Fruit fly (Drosophila melanogaster) whole organism, prepupa: ENCODE results near the gene sw.
"Not testable (repeated sequence)": the region's sequence is repeated elsewhere in the genome, so short reads cannot be mapped to it uniquely, and the experiment has no call there.

ENCODE experiments used
- Blimp-1 ChIP-seq: fragments of 200-800 bp; sonication (Bioruptor generic); optimal IDR thresholded peaks from 3 replicates; lab custom pipeline; 2017; ENCODE audit warnings: missing biosample characterization, missing genetic modification characterization, mild to moderate bottlenecking, moderate library complexity, missing genetic modification reagents
- CG10669 ChIP-seq: fragments of 200-800 bp; sonication (Bioruptor generic); optimal IDR thresholded peaks from 3 replicates; lab custom pipeline; 2018; ENCODE audit warnings: missing biosample characterization, mild to moderate bottlenecking, missing genetic modification characterization, moderate library complexity
- CG11294 ChIP-seq: fragments of 200-800 bp; sonication (Bioruptor generic); IDR thresholded peaks from 2 replicates; pipeline ENCODE4 v1.3.6; 2022; ENCODE audit warnings: missing biosample characterization, missing genetic modification characterization
- CG11762 ChIP-seq: fragments of 200-800 bp; sonication (Bioruptor generic); optimal IDR thresholded peaks from 3 replicates; lab custom pipeline; 2016; ENCODE audit warnings: missing biosample characterization, missing genetic modification characterization; ENCODE audit not compliant: insufficient read depth
- CG11902 ChIP-seq: fragments of 200-800 bp; sonication (Bioruptor generic); optimal IDR thresholded peaks from 3 replicates; lab custom pipeline; 2016; ENCODE audit warnings: missing biosample characterization, missing genetic modification characterization
- CG3032 ChIP-seq: fragments of 200-800 bp; optimal IDR thresholded peaks from 2 replicates; lab custom pipeline; 2019; ENCODE audit warnings: missing biosample characterization, mild to moderate bottlenecking, missing genetic modification characterization, moderate library complexity
- CG31627 ChIP-seq: fragments of 200-800 bp; sonication (Bioruptor generic); optimal IDR thresholded peaks from 3 replicates; lab custom pipeline; 2016; ENCODE audit warnings: missing biosample characterization, missing genetic modification characterization
- CG32006 ChIP-seq: fragments of 200-800 bp; sonication (Bioruptor generic); optimal IDR thresholded peaks from 3 replicates; lab custom pipeline; 2017; ENCODE audit warnings: missing biosample characterization, mild to moderate bottlenecking, missing genetic modification characterization
- CG3919 ChIP-seq: fragments of 200-800 bp; sonication (Bioruptor generic); optimal IDR thresholded peaks from 3 replicates; lab custom pipeline; 2016; ENCODE audit warnings: missing biosample characterization, missing genetic modification characterization
- CG4318 ChIP-seq: fragments of 200-800 bp; sonication (Bioruptor generic); optimal IDR thresholded peaks from 3 replicates; lab custom pipeline; 2017; ENCODE audit warnings: missing biosample characterization, mild to moderate bottlenecking, missing genetic modification characterization
- CG6163 ChIP-seq: fragments of 200-800 bp; sonication (Bioruptor generic); IDR thresholded peaks from 3 replicates; pipeline ENCODE4 v1.3.6; 2022; ENCODE audit warnings: missing biosample characterization, missing genetic modification characterization
- CG6276 ChIP-seq: fragments of 200-800 bp; sonication (Bioruptor generic); optimal IDR thresholded peaks from 2 replicates; lab custom pipeline; 2017; ENCODE audit warnings: missing biosample characterization, mild to moderate bottlenecking, missing genetic modification characterization
- CG6808 ChIP-seq: fragments of 200-800 bp; sonication (Bioruptor generic); optimal IDR thresholded peaks from 3 replicates; lab custom pipeline; 2017; ENCODE audit warnings: missing biosample characterization, missing genetic modification characterization, mild to moderate bottlenecking, moderate library complexity, missing genetic modification reagents
- CG6854 ChIP-seq: fragments of 200-800 bp; sonication (Bioruptor generic); optimal IDR thresholded peaks from 2 replicates; lab custom pipeline; 2017; ENCODE audit warnings: missing biosample characterization, mild to moderate bottlenecking, missing genetic modification characterization
- CG8119 ChIP-seq: fragments of 200-800 bp; sonication (Bioruptor generic); IDR thresholded peaks from 3 replicates; pipeline ENCODE4 v1.3.6; 2022; ENCODE audit warnings: missing biosample characterization, missing genetic modification characterization
- CG8632 ChIP-seq: fragments of 200-800 bp; sonication (Bioruptor generic); optimal IDR thresholded peaks from 3 replicates; lab custom pipeline; 2016; ENCODE audit warnings: missing biosample characterization, missing genetic modification characterization
- CG9139 ChIP-seq: fragments of 200-800 bp; sonication (Bioruptor generic); optimal IDR thresholded peaks from 3 replicates; lab custom pipeline; 2017; ENCODE audit warnings: missing biosample characterization, mild to moderate bottlenecking, missing genetic modification characterization
- Eip75B ChIP-seq: fragments of 200-800 bp; sonication (Bioruptor generic); optimal IDR thresholded peaks from 3 replicates; lab custom pipeline; 2016; ENCODE audit warnings: missing biosample characterization, missing genetic modification characterization
- Eip78C ChIP-seq: fragments of 200-800 bp; sonication (Bioruptor generic); peaks from one replicate; lab custom pipeline; 2016; ENCODE audit warnings: missing biosample characterization, missing genetic modification characterization
- Eip93F ChIP-seq: fragments of 200-800 bp; sonication (Bioruptor generic); optimal IDR thresholded peaks from 2 replicates; lab custom pipeline; 2016; ENCODE audit warnings: missing biosample characterization, mild to moderate bottlenecking, missing genetic modification characterization
- Ets21C ChIP-seq: fragments of 200-800 bp; sonication (Bioruptor generic); optimal IDR thresholded peaks from 3 replicates; lab custom pipeline; 2016; ENCODE audit warnings: missing biosample characterization, missing genetic modification characterization
- Ets96B ChIP-seq: fragments of 200-800 bp; optimal IDR thresholded peaks from 2 replicates; lab custom pipeline; 2019; ENCODE audit warnings: missing biosample characterization, mild to moderate bottlenecking, missing genetic modification characterization, moderate library complexity
- Gug ChIP-seq: fragments of 200-800 bp; sonication (Bioruptor generic); IDR thresholded peaks from 2 replicates; pipeline ENCODE4 v1.3.6; 2022; ENCODE audit warnings: missing biosample characterization, missing genetic modification characterization
- Hr38 ChIP-seq: sonication (Bioruptor generic); optimal IDR thresholded peaks from 2 replicates; lab custom pipeline; 2016; ENCODE audit warnings: missing biosample characterization, missing genetic modification characterization
- Hr4 ChIP-seq: fragments of 200-800 bp; sonication (Bioruptor generic); optimal IDR thresholded peaks from 3 replicates; lab custom pipeline; 2016; ENCODE audit warnings: missing biosample characterization, missing genetic modification characterization
- Lpt ChIP-seq: fragments of 200-800 bp; sonication (Bioruptor generic); optimal IDR thresholded peaks from 3 replicates; lab custom pipeline; 2016; ENCODE audit warnings: missing biosample characterization, missing genetic modification characterization
- OdsH ChIP-seq: fragments of 200-800 bp; sonication (Bioruptor generic); optimal IDR thresholded peaks from 3 replicates; lab custom pipeline; 2016; ENCODE audit warnings: missing biosample characterization, missing genetic modification characterization
- Smox ChIP-seq: fragments of 200-800 bp; sonication (Bioruptor generic); optimal IDR thresholded peaks from 3 replicates; lab custom pipeline; 2016; ENCODE audit warnings: missing biosample characterization, missing genetic modification characterization
- Sox102F ChIP-seq: fragments of 200-800 bp; sonication (Bioruptor generic); optimal IDR thresholded peaks from 2 replicates; lab custom pipeline; 2016; ENCODE audit warnings: missing biosample characterization, mild to moderate bottlenecking, missing genetic modification characterization
- Sox14 ChIP-seq: fragments of 200-800 bp; sonication (Bioruptor generic); optimal IDR thresholded peaks from 3 replicates; lab custom pipeline; 2016; ENCODE audit warnings: missing biosample characterization, missing genetic modification characterization
- Sox15 ChIP-seq: fragments of 200-800 bp; sonication (Bioruptor generic); optimal IDR thresholded peaks from 3 replicates; lab custom pipeline; 2016; ENCODE audit warnings: missing biosample characterization, missing genetic modification characterization
- cyc ChIP-seq: fragments of 200-800 bp; sonication (Bioruptor generic); optimal IDR thresholded peaks from 3 replicates; lab custom pipeline; 2016; ENCODE audit warnings: missing biosample characterization, missing genetic modification characterization
- dac ChIP-seq: fragments of 200-800 bp; sonication (Bioruptor generic); optimal IDR thresholded peaks from 2 replicates; lab custom pipeline; 2017; ENCODE audit warnings: missing biosample characterization, mild to moderate bottlenecking, missing genetic modification characterization
- dsx ChIP-seq: fragments of 200-800 bp; optimal IDR thresholded peaks from 3 replicates; lab custom pipeline; 2019; ENCODE audit warnings: missing biosample characterization, mild to moderate bottlenecking, missing genetic modification characterization, moderate library complexity; ENCODE audit not compliant: poor library complexity, severe bottlenecking
- esn ChIP-seq: fragments of 200-800 bp; sonication (Bioruptor generic); optimal IDR thresholded peaks from 2 replicates; lab custom pipeline; 2016; ENCODE audit warnings: missing biosample characterization, mild to moderate bottlenecking, missing genetic modification characterization, moderate library complexity
- fd59A ChIP-seq: fragments of 200-800 bp; sonication (Bioruptor generic); optimal IDR thresholded peaks from 2 replicates; lab custom pipeline; 2017; ENCODE audit warnings: missing biosample characterization, mild to moderate bottlenecking, missing genetic modification characterization, missing genetic modification reagents
- fd85E ChIP-seq: fragments of 200-800 bp; sonication (Bioruptor generic); optimal IDR thresholded peaks from 3 replicates; lab custom pipeline; 2016; ENCODE audit warnings: missing biosample characterization, missing genetic modification characterization
- fkh ChIP-seq: fragments of 200-800 bp; sonication (Bioruptor generic); optimal IDR thresholded peaks from 3 replicates; lab custom pipeline; 2017; ENCODE audit warnings: missing biosample characterization, mild to moderate bottlenecking, missing genetic modification characterization, moderate library complexity
- lz ChIP-seq: fragments of 200-800 bp; sonication (Bioruptor generic); optimal IDR thresholded peaks from 3 replicates; lab custom pipeline; 2016; ENCODE audit warnings: missing biosample characterization, missing genetic modification characterization
- net ChIP-seq: fragments of 200-800 bp; sonication (Bioruptor generic); optimal IDR thresholded peaks from 3 replicates; lab custom pipeline; 2016; ENCODE audit warnings: missing biosample characterization, missing genetic modification characterization
- pdm3 ChIP-seq: fragments of 200-800 bp; sonication (Bioruptor generic); optimal IDR thresholded peaks from 3 replicates; lab custom pipeline; 2016; ENCODE audit warnings: missing biosample characterization, missing genetic modification characterization
- salr ChIP-seq, 2 experiments: fragments of 200-800 bp; sonication (Bioruptor generic); optimal IDR thresholded peaks; 3 replicates each; lab custom pipeline; 2016 to 2018; ENCODE audit warnings: missing biosample characterization in 2 of 2, missing genetic modification characterization in 2 of 2, mild to moderate bottlenecking in 1 of 2
- spab ChIP-seq: fragments of 200-800 bp; sonication (Bioruptor generic); optimal IDR thresholded peaks from 2 replicates; lab custom pipeline; 2017; ENCODE audit warnings: missing biosample characterization, mild to moderate bottlenecking, missing genetic modification characterization, missing genetic modification reagents
- svp ChIP-seq: fragments of 200-800 bp; sonication (Bioruptor generic); peaks from one replicate; lab custom pipeline; 2016; ENCODE audit warnings: missing biosample characterization, missing genetic modification characterization
- topi ChIP-seq: fragments of 200-800 bp; sonication (Bioruptor generic); optimal IDR thresholded peaks from 3 replicates; lab custom pipeline; 2016; ENCODE audit warnings: missing biosample characterization, missing genetic modification characterization
- vri ChIP-seq: fragments of 200-800 bp; sonication (Bioruptor generic); optimal IDR thresholded peaks from 3 replicates; lab custom pipeline; 2016; ENCODE audit warnings: missing biosample characterization, mild to moderate bottlenecking, missing genetic modification characterization

sw gene

dm6 chrX:20269669-20270068, 33.5 kb upstream of the sw start, which contains the start of gene Inx6:
Gene Inx6, minus strand, starts transcription at chrX:20269769.
- no peak for TF ChIP-seq esn (GFP tag; lab: Kevin White, UChicago)
- no peak for TF ChIP-seq Lpt (GFP tag; lab: Kevin White, UChicago)
- no peak for TF ChIP-seq CG4318 (GFP tag; lab: Kevin White, UChicago)

- TF ChIP-seq Sox15 (GFP tag; lab: Kevin White, UChicago); CG3032 (tag; lab: Kevin White, UChicago); fkh (GFP tag; lab: Kevin White, UChicago): not testable (repeated sequence)
Observed at dm6 chrX:20258939-20259338, 22.8 kb upstream of the sw start, which contains the start of gene CG42577. Gene CG42577, plus strand, starts transcription at chrX:20259239.

- TF ChIP-seq fd59A (GFP tag; lab: Kevin White, UChicago) = no peak
- TF ChIP-seq CG4318 (GFP tag; lab: Kevin White, UChicago) = no peak
- peak; percentile 16 for TF ChIP-seq topi (GFP tag; lab: Kevin White, UChicago)
- TF ChIP-seq salr (GFP tag; optimal IDR thresholded peaks at IDR 0.05; lab: Kevin White, UChicago) = no peak
- no peak for TF ChIP-seq dsx
- TF ChIP-seq Smox (GFP tag; lab: Kevin White, UChicago) = no peak
- TF ChIP-seq CG6854 (GFP tag; lab: Kevin White, UChicago) = no peak
- no peak for TF ChIP-seq CG11902 (GFP tag; lab: Kevin White, UChicago)
- no peak for TF ChIP-seq CG6163 (GFP tag; lab: Robert Waterston, UW)
- no peak for TF ChIP-seq CG9139 (GFP tag; lab: Kevin White, UChicago)
- no peak for TF ChIP-seq fd85E (GFP tag; lab: Kevin White, UChicago)
- TF ChIP-seq Ets21C (GFP tag; lab: Kevin White, UChicago) = no peak
- peak; percentile 13 for TF ChIP-seq pdm3 (GFP tag; lab: Kevin White, UChicago)
- TF ChIP-seq Eip75B (GFP tag; lab: Kevin White, UChicago) = peak; percentile 20
- TF ChIP-seq lz (GFP tag; lab: Kevin White, UChicago) = peak; percentile 38
- no peak for TF ChIP-seq Blimp-1 (GFP tag; lab: Kevin White, UChicago)
- no peak for TF ChIP-seq CG10669
- no peak for TF ChIP-seq cyc (GFP tag; lab: Kevin White, UChicago)
- no peak for TF ChIP-seq spab
- peak; percentile 29 for TF ChIP-seq fkh (GFP tag; lab: Kevin White, UChicago)
- peak; percentile 25 for TF ChIP-seq Ets96B (tag; lab: Kevin White, UChicago)
- TF ChIP-seq CG32006 (GFP tag; lab: Kevin White, UChicago) = peak; percentile 25
- TF ChIP-seq CG6276 (GFP tag; lab: Kevin White, UChicago) = no peak
- peak; percentile 57 for TF ChIP-seq svp (GFP tag; lab: Kevin White, UChicago)
- no peak for TF ChIP-seq CG11294 (GFP tag; lab: Robert Waterston, UW)
- TF ChIP-seq CG8632 (GFP tag; lab: Kevin White, UChicago) = no peak
- no peak for TF ChIP-seq OdsH (GFP tag; lab: Kevin White, UChicago)
- no peak for TF ChIP-seq Sox15 (GFP tag; lab: Kevin White, UChicago)
- TF ChIP-seq vri (GFP tag; lab: Kevin White, UChicago) = no peak
- TF ChIP-seq Hr4 = peak; percentile 26
- no peak for TF ChIP-seq CG6808 (GFP tag; lab: Kevin White, UChicago)
- TF ChIP-seq Hr38 (GFP tag; lab: Kevin White, UChicago) = no peak
- peak; percentile 72 for TF ChIP-seq Eip78C
- TF ChIP-seq CG11762 = no peak
- no peak for TF ChIP-seq Gug (GFP tag; lab: Robert Waterston, UW)
- TF ChIP-seq dac (GFP tag; lab: Kevin White, UChicago) = no peak
- no peak for TF ChIP-seq esn (GFP tag; lab: Kevin White, UChicago)
- TF ChIP-seq net (GFP tag; lab: Kevin White, UChicago) = no peak
- TF ChIP-seq CG3919 (GFP tag; lab: Kevin White, UChicago) = peak; percentile 12
- peak; percentile 29 for TF ChIP-seq CG31627
- TF ChIP-seq Eip93F (GFP tag; lab: Kevin White, UChicago) = no peak
- TF ChIP-seq CG8119 (GFP tag; lab: Robert Waterston, UW) = no peak
- no peak for TF ChIP-seq Sox102F (GFP tag; lab: Kevin White, UChicago)
- peak; percentile 39 for TF ChIP-seq Sox14 (GFP tag; lab: Kevin White, UChicago)
Observed at dm6 chrX:20256849-20257590, 20.8 kb upstream of the sw start, which contains the start of gene CG17065. Gene CG17065, minus strand, starts transcription at chrX:20257199.
